Worm (Caenorhabditis elegans): ENCODE data around the gene pqn-13.

pqn-13 gene

DNA sequence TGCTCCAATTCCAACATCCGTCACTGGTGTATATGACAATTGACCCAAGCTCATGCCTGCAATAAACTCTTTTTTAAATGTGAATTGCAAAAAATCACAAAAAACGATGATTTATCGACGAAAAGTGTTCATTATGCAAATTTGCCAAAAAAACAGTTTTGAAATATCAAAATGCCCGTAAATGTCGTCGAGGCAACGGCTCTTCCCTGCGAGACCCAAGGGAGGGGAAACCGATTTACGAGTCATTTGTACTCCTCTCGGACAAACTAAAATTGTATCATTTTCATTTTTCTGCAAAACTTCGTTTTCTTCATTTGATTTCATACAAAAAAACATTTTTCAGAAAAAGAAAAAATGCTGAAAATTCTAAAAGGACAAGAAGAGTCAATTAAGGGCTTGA is 8.6 kb upstream of the pqn-13 start, which contains the start of the genes hmgs-1 and F25B4.4 (continued):
- TF ChIP-seq T07F8.4 (tag; optimal IDR thresholded peaks at IDR 0.05) (no peak), dpff-1 (tag; optimal IDR thresholded peaks at IDR 0.05) (no peak), cebp-1 (GFP tag; IDR thresholded peaks at IDR 0.05) (peak; percentile 58; the same call in 1 of the 2 replicates), cebp-1 (tag; optimal IDR thresholded peaks at IDR 0.05) (peak; percentile 84), aptf-3 (GFP tag; IDR thresholded peaks at IDR 0.05) (no peak), ztf-22 (GFP tag; optimal IDR thresholded peaks at IDR 0.05) (no peak), hsf-1 (GFP tag; IDR thresholded peaks at IDR 0.05) (peak; percentile 27; the same call in 1 of the 2 replicates), F57C9.4 (tag; optimal IDR thresholded peaks at IDR 0.05) (no peak), Y53F4B.3 (GFP tag; IDR thresholded peaks at IDR 0.05) (no peak), rec-8 (tag; optimal IDR thresholded peaks at IDR 0.05) (no peak), Y79H2A.3 (GFP tag; conservative IDR thresholded peaks at IDR 0.05) (no peak), F22D6.2 (tag; optimal IDR thresholded peaks at IDR 0.05) (no peak), lsy-27 (tag; optimal IDR thresholded peaks at IDR 0.05; ENCODE audit: borderline replicate concordance, insufficient read depth) (no peak), madf-8 (GFP tag; conservative IDR thresholded peaks at IDR 0.05) (peak; percentile 58), nhr-179 (tag; optimal IDR thresholded peaks at IDR 0.05) (no peak), ama-1 (optimal IDR thresholded peaks at IDR 0.05) (no peak), ama-1 (GFP tag; optimal IDR thresholded peaks at IDR 0.05) (peak in 1 of 2 experiments; percentile 63), let-526 (GFP tag; IDR thresholded peaks at IDR 0.05) (no peak), B0035.1 (tag; optimal IDR thresholded peaks at IDR 0.05) (no peak), mcd-1 (GFP tag; IDR thresholded peaks at IDR 0.05) (peak; percentile 86), hrde-1 (tag; optimal IDR thresholded peaks at IDR 0.05; ENCODE audit: borderline replicate concordance) (no peak), mel-28 (tag; optimal IDR thresholded peaks at IDR 0.05; ENCODE audit: borderline replicate concordance) (no peak), snpc-1.3 (tag; optimal IDR thresholded peaks at IDR 0.05; ENCODE audit: insufficient read depth) (peak; percentile 72), tbx-9 (tag; optimal IDR thresholded peaks at IDR 0.05; ENCODE audit: borderline replicate concordance) (no peak), F39B2.1 (GFP tag; IDR thresholded peaks at IDR 0.05) (no peak), lin-26 (GFP tag; IDR thresholded peaks at IDR 0.05) (0 out of 2 replicates have a peak, but pooled peaks have one; percentile 20), mes-4 (tag; optimal IDR thresholded peaks at IDR 0.05) (no peak), attf-5 (GFP tag; optimal IDR thresholded peaks at IDR 0.05) (peak; percentile 93), let-607 (tag; optimal IDR thresholded peaks at IDR 0.05) (peak in 1 of 2 experiments; percentile 10), nhr-120 (GFP tag; IDR thresholded peaks at IDR 0.05) (no peak), lin-35 (GFP tag; optimal IDR thresholded peaks at IDR 0.05) (peak in 2 of 3 experiments; percentile 39 to 85), F33H1.4 (GFP tag; IDR thresholded peaks at IDR 0.05) (peak; percentile 98), lin-54 (GFP tag; optimal IDR thresholded peaks at IDR 0.05) (peak; percentile 85), B0336.3 (GFP tag; IDR thresholded peaks at IDR 0.05) (peak; percentile 28; the same call in 1 of the 2 replicates), die-1 (tag; optimal IDR thresholded peaks at IDR 0.05) (no peak), sdz-38 (tag; optimal IDR thresholded peaks at IDR 0.05) (no peak), hmg-20 (GFP tag; IDR thresholded peaks at IDR 0.05) (peak; percentile 47; the same call in 1 of the 2 replicates), pha-4 (tag; optimal IDR thresholded peaks at IDR 0.05) (peak; percentile 68), F37B4.10 (GFP tag; IDR thresholded peaks at IDR 0.05) (no peak), zim-3 (tag; optimal IDR thresholded peaks at IDR 0.05) (no peak), C06A6.2 (GFP tag; conservative IDR thresholded peaks at IDR 0.05) (peak; percentile 50; the same call in 1 of the 2 replicates), ekl-4 (GFP tag; IDR thresholded peaks at IDR 0.05) (peak; percentile 63), cebp-2 (GFP tag; IDR thresholded peaks at IDR 0.05) (no peak), ztf-6 (GFP tag; IDR thresholded peaks at IDR 0.05) (no peak), sea-2 (GFP tag; IDR thresholded peaks at IDR 0.05) (no peak), ceh-91 (GFP tag; IDR thresholded peaks at IDR 0.05) (peak; percentile 75), chd-7 (tag; optimal IDR thresholded peaks at IDR 0.05) (no peak), lag-1 (GFP tag; IDR thresholded peaks at IDR 0.05) (no peak), Y56A3A.18 (GFP tag; IDR thresholded peaks at IDR 0.05) (no peak)

All from whole organism, young adult.